Worm (Caenorhabditis elegans) whole organism, young adult: ENCODE results near the gene R07B1.13.
A peak's percentile ranks its signal among the peaks of the same experiment; 100 is the strongest.

Experiments used
- B0035.1 ChIP-seq: sonication (generic microtip); optimal IDR thresholded peaks from 2 replicates; lab custom pipeline; 2016; ENCODE audit warnings: missing genetic modification characterization, mild to moderate bottlenecking, missing compliant biosample characterization, missing genotype, missing genetic modification reagents
- D2030.7 ChIP-seq: fragments of 200-800 bp; sonication (Bioruptor generic); IDR thresholded peaks from 2 replicates; pipeline ENCODE4 v1.3.6; 2022; ENCODE audit warnings: missing genetic modification reagents, missing genetic modification characterization, missing compliant biosample characterization
- F23B12.7 ChIP-seq: sonication (generic microtip); optimal IDR thresholded peaks from 2 replicates; lab custom pipeline; 2017; ENCODE audit warnings: missing genetic modification characterization, mild to moderate bottlenecking, missing compliant biosample characterization, antibody characterized with exemption, moderate library complexity; ENCODE audit not compliant: insufficient read depth
- F55B11.4 ChIP-seq: sonication (generic microtip); optimal IDR thresholded peaks from 2 replicates; lab custom pipeline; 2016; ENCODE audit warnings: missing compliant biosample characterization, missing genetic modification characterization, borderline replicate concordance; ENCODE audit not compliant: insufficient read depth
- F57A8.1 ChIP-seq: fragments of 200-800 bp; sonication (Bioruptor generic); optimal IDR thresholded peaks from 2 replicates; lab custom pipeline; 2018; ENCODE audit warnings: mild to moderate bottlenecking, missing genetic modification characterization, moderate library complexity, missing compliant biosample characterization
- F57C9.4 ChIP-seq: sonication (generic microtip); optimal IDR thresholded peaks from 2 replicates; lab custom pipeline; 2017; ENCODE audit warnings: mild to moderate bottlenecking, missing genetic modification characterization, missing compliant biosample characterization
- K12H6.12 ChIP-seq: fragments of 200-800 bp; sonication (Bioruptor generic); optimal IDR thresholded peaks from 2 replicates; lab custom pipeline; 2018; ENCODE audit warnings: mild to moderate bottlenecking, missing genetic modification characterization, missing compliant biosample characterization
- T07F8.4 ChIP-seq: sonication (generic microtip); optimal IDR thresholded peaks from 2 replicates; lab custom pipeline; 2016; ENCODE audit warnings: mild to moderate bottlenecking, missing genetic modification characterization, moderate library complexity, missing compliant biosample characterization
- Y53G8AR.9 ChIP-seq: fragments of 200-800 bp; sonication (Bioruptor generic); conservative IDR thresholded peaks from 2 replicates; pipeline ENCODE4 v1.3.6; 2022; ENCODE audit warnings: missing genetic modification reagents, missing genetic modification characterization, missing compliant biosample characterization
- Y56A3A.18 ChIP-seq: fragments of 200-800 bp; sonication (Bioruptor generic); IDR thresholded peaks from 2 replicates; pipeline ENCODE4 v1.3.6; 2022; ENCODE audit warnings: missing genetic modification reagents, missing genetic modification characterization, missing compliant biosample characterization
- attf-5 ChIP-seq: fragments of 200-800 bp; sonication (Bioruptor generic); optimal IDR thresholded peaks from 2 replicates; lab custom pipeline; 2018; ENCODE audit warnings: mild to moderate bottlenecking, missing genetic modification characterization, missing compliant biosample characterization
- cebp-1 ChIP-seq, 2 experiments: fragments of 200-800 bp in 1 of 2; sonication (Bioruptor generic) in 1 of 2; sonication (generic microtip) in 1 of 2; IDR thresholded peaks in 1 of 2; optimal IDR thresholded peaks in 1 of 2; 2 replicates each; pipeline versions ENCODE4 v1.3.6 to Lab custom; 2017 to 2022; ENCODE audit warnings: missing compliant biosample characterization in 2 of 2, missing genetic modification characterization in 2 of 2, mild to moderate bottlenecking in 1 of 2, missing genetic modification reagents in 1 of 2, moderate library complexity in 1 of 2
- cebp-2 ChIP-seq: fragments of 200-800 bp; sonication (Bioruptor generic); IDR thresholded peaks from 2 replicates; pipeline ENCODE4 v1.3.6; 2022; ENCODE audit warnings: missing genetic modification characterization, missing compliant biosample characterization
- ceh-100 ChIP-seq: fragments of 200-800 bp; sonication (Bioruptor generic); IDR thresholded peaks from 2 replicates; pipeline ENCODE4 v1.3.6; 2022; ENCODE audit warnings: missing genetic modification reagents, missing genetic modification characterization, missing compliant biosample characterization
- ceh-27 ChIP-seq: fragments of 200-800 bp; sonication (Bioruptor generic); optimal IDR thresholded peaks from 2 replicates; lab custom pipeline; 2018; ENCODE audit warnings: mild to moderate bottlenecking, missing genetic modification characterization, moderate library complexity, missing compliant biosample characterization
- ceh-40 ChIP-seq: fragments of 200-800 bp; sonication (Bioruptor generic); IDR thresholded peaks from 2 replicates; pipeline ENCODE4 v1.3.6; 2022; ENCODE audit warnings: missing genetic modification characterization, missing compliant biosample characterization
- ceh-79 ChIP-seq: sonication (generic microtip); optimal IDR thresholded peaks from 2 replicates; lab custom pipeline; 2017; ENCODE audit warnings: mild to moderate bottlenecking, missing genetic modification characterization, missing compliant biosample characterization
- dox-1 ChIP-seq: fragments of 200-800 bp; sonication (Bioruptor generic); IDR thresholded peaks from 2 replicates; pipeline ENCODE4 v1.3.6; 2022; ENCODE audit warnings: missing genetic modification reagents, missing genetic modification characterization, missing compliant biosample characterization
- dpff-1 ChIP-seq: sonication (generic microtip); optimal IDR thresholded peaks from 2 replicates; lab custom pipeline; 2017; ENCODE audit warnings: mild to moderate bottlenecking, missing genetic modification characterization, missing compliant biosample characterization
- ets-4 ChIP-seq: fragments of 200-800 bp; sonication (Bioruptor generic); optimal IDR thresholded peaks from 2 replicates; lab custom pipeline; 2018; ENCODE audit warnings: mild to moderate bottlenecking, missing genetic modification characterization, missing compliant biosample characterization
- gei-17 ChIP-seq: fragments of 200-800 bp; sonication (Bioruptor generic); optimal IDR thresholded peaks from 2 replicates; lab custom pipeline; 2018; ENCODE audit warnings: mild to moderate bottlenecking, missing genetic modification characterization, missing compliant biosample characterization
- hmg-1.2 ChIP-seq: fragments of 200-800 bp; sonication (Bioruptor generic); IDR thresholded peaks from 2 replicates; pipeline ENCODE4 v1.3.6; 2022; ENCODE audit warnings: missing genetic modification reagents, missing genetic modification characterization, missing compliant biosample characterization
- hmg-20 ChIP-seq: fragments of 200-800 bp; sonication (Bioruptor generic); IDR thresholded peaks from 2 replicates; pipeline ENCODE4 v1.3.6; 2022; ENCODE audit warnings: missing genetic modification reagents, missing genetic modification characterization, missing compliant biosample characterization
- hsf-1 ChIP-seq: fragments of 200-800 bp; sonication (Bioruptor generic); IDR thresholded peaks from 2 replicates; pipeline ENCODE4 v1.3.6; 2022; ENCODE audit warnings: missing genetic modification reagents, missing genetic modification characterization, missing compliant biosample characterization
- let-526 ChIP-seq: fragments of 200-800 bp; sonication (Bioruptor generic); IDR thresholded peaks from 2 replicates; pipeline ENCODE4 v1.3.6; 2022; ENCODE audit warnings: missing genetic modification reagents, missing genetic modification characterization, missing compliant biosample characterization
- lin-35 ChIP-seq, 3 experiments: fragments of 150-350 bp in 2 of 3; sonication (generic microtip) in 1 of 3; optimal IDR thresholded peaks; 2 replicates each; lab custom pipeline; 2014 to 2018; ENCODE audit warnings: missing biosample characterization in 3 of 3, missing genetic modification characterization in 3 of 3, missing genetic modification reagents in 3 of 3
- lir-1 ChIP-seq: fragments of 200-800 bp; sonication (Bioruptor generic); conservative IDR thresholded peaks from 2 replicates; pipeline ENCODE4 v1.3.6; 2022; ENCODE audit warnings: missing genetic modification reagents, missing genetic modification characterization, missing compliant biosample characterization
- lsy-27 ChIP-seq: sonication (generic microtip); optimal IDR thresholded peaks from 2 replicates; lab custom pipeline; 2017; ENCODE audit warnings: missing genetic modification characterization, mild to moderate bottlenecking, missing compliant biosample characterization, antibody characterized with exemption, missing genotype, borderline replicate concordance; ENCODE audit not compliant: insufficient read depth
- madf-6 ChIP-seq: fragments of 200-800 bp; sonication (Bioruptor generic); IDR thresholded peaks from 2 replicates; pipeline ENCODE4 v1.3.6; 2022; ENCODE audit warnings: missing genetic modification reagents, missing genetic modification characterization, missing compliant biosample characterization
- mcd-1 ChIP-seq: fragments of 200-800 bp; sonication (Bioruptor generic); IDR thresholded peaks from 2 replicates; pipeline ENCODE4 v1.3.6; 2022; ENCODE audit warnings: missing genetic modification reagents, missing genetic modification characterization, missing compliant biosample characterization
- nfyb-1 ChIP-seq: fragments of 200-800 bp; sonication (Bioruptor generic); IDR thresholded peaks from 2 replicates; pipeline ENCODE4 v1.3.6; 2022; ENCODE audit warnings: missing genetic modification reagents, missing genetic modification characterization, missing compliant biosample characterization
- nhr-120 ChIP-seq: fragments of 200-800 bp; sonication (Bioruptor generic); IDR thresholded peaks from 2 replicates; pipeline ENCODE4 v1.3.6; 2022; ENCODE audit warnings: missing genetic modification characterization, missing compliant biosample characterization
- nhr-179 ChIP-seq: sonication (generic microtip); optimal IDR thresholded peaks from 2 replicates; lab custom pipeline; 2016; ENCODE audit warnings: mild to moderate bottlenecking, missing genetic modification characterization, missing compliant biosample characterization
- nhr-80 ChIP-seq: sonication (generic microtip); optimal IDR thresholded peaks from 2 replicates; lab custom pipeline; 2016; ENCODE audit warnings: missing genetic modification characterization, missing compliant biosample characterization
- pbrm-1 ChIP-seq: fragments of 200-800 bp; sonication (Bioruptor generic); IDR thresholded peaks from 2 replicates; pipeline ENCODE4 v1.3.6; 2022; ENCODE audit warnings: missing genetic modification reagents, missing genetic modification characterization, missing compliant biosample characterization
- rcor-1 ChIP-seq: fragments of 200-800 bp; sonication (Bioruptor generic); IDR thresholded peaks from 2 replicates; pipeline ENCODE4 v1.3.6; 2022; ENCODE audit warnings: missing genetic modification reagents, missing genetic modification characterization, missing compliant biosample characterization
- rec-8 ChIP-seq, 2 experiments: sonication (generic microtip); optimal IDR thresholded peaks; 2 replicates each; lab custom pipeline; 2016; ENCODE audit warnings: mild to moderate bottlenecking in 2 of 2, missing genetic modification characterization in 2 of 2, missing genetic modification reagents in 2 of 2, missing genotype in 2 of 2, missing biosample characterization in 1 of 2, missing compliant biosample characterization in 1 of 2, moderate library complexity in 1 of 2
- repo-1 ChIP-seq: sonication (generic microtip); optimal IDR thresholded peaks from 2 replicates; lab custom pipeline; 2017; ENCODE audit warnings: mild to moderate bottlenecking, missing genetic modification characterization, missing compliant biosample characterization
- snpc-3.4 ChIP-seq: sonication (generic microtip); optimal IDR thresholded peaks from 2 replicates; lab custom pipeline; 2017; ENCODE audit warnings: missing genetic modification characterization, mild to moderate bottlenecking, missing compliant biosample characterization, antibody characterized with exemption, moderate library complexity, missing genotype, missing genetic modification reagents
- snpc-4 ChIP-seq, 5 experiments: fragments of 150-350 bp in 1 of 5; sonication (generic microtip) in 4 of 5; optimal IDR thresholded peaks; 2 replicates each; lab custom pipeline; 2014 to 2018; ENCODE audit warnings: missing genetic modification characterization in 5 of 5, missing biosample characterization in 3 of 5, antibody characterized with exemption in 2 of 5, mild to moderate bottlenecking in 2 of 5, missing compliant biosample characterization in 2 of 5, missing genotype in 2 of 5, moderate library complexity in 2 of 5, missing genetic modification reagents in 1 of 5
- tbp1 ChIP-seq: fragments of 200-800 bp; sonication (Bioruptor generic); optimal IDR thresholded peaks from 2 replicates; lab custom pipeline; 2018; ENCODE audit warnings: mild to moderate bottlenecking, missing genetic modification characterization, missing compliant biosample characterization
- zfh-2 ChIP-seq: fragments of 200-800 bp; sonication (Bioruptor generic); conservative IDR thresholded peaks from 2 replicates; pipeline ENCODE4 v1.3.6; 2022; ENCODE audit warnings: missing genetic modification reagents, missing genetic modification characterization, missing compliant biosample characterization

The R07B1.13 gene

DNA sequence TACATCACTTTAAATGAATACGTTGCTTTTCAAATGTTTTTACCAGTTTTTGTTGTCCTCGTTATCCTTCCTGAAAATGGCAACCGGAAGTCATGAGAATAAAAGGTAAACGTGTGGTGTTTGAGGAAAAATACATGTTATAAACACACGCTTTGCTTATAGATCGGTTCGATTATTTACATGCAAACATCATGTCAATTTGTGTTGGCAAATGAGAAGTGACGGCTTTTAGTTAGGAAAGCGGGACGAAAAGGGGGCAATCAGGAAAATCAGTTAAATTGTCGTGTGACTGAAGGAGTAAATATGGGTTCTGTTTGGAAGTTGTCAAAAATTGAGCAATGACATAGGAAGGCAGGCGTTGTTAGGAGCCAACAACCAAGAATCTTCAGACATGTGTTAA lies 38.4 kb upstream of the R07B1.13 start, which contains the start of gene rrc-1:
TSS of gene rrc-1 (minus strand) at position 74 of the 400 bp plus-strand sequence.
- TF ChIP-seq T07F8.4 (tag; lab: Kevin White, UChicago): no peak
- no peak for TF ChIP-seq B0035.1 (tag; lab: Kevin White, UChicago)
- TF ChIP-seq snpc-3.4 (tag; lab: Kevin White, UChicago): no peak
- TF ChIP-seq, all 124 proteins: peak for 0

DNA sequence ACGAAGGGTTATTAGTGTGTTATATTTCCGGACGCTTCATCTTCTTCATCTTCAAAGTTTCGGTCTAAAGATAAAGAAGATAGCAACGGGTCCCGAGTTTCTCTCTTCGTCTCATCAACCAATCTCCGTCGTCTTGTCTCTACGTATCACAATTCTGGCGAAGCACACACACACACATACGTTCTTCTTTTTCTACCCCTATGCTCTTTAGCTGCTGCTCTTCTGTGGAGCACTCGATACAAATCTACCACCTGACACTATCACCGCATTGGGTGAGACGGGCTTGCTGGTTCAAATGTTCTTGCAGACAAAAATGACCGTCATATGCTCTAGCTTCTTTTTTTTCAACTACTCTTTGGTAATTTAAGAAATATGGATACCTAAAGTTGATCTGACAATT lies 37.3 kb upstream of the R07B1.13 start:
- TF ChIP-seq T07F8.4 (tag; lab: Kevin White, UChicago): no peak
- no peak for TF ChIP-seq hsf-1 (GFP tag; lab: Robert Waterston, UW)
- no peak for TF ChIP-seq lsy-27 (tag; lab: Kevin White, UChicago)
- TF ChIP-seq D2030.7 (GFP tag; lab: Robert Waterston, UW): no peak
- TF ChIP-seq ceh-100 (GFP tag; lab: Robert Waterston, UW): no peak
- TF ChIP-seq ceh-79: no peak
- no peak for TF ChIP-seq pbrm-1 (GFP tag; lab: Robert Waterston, UW)

DNA sequence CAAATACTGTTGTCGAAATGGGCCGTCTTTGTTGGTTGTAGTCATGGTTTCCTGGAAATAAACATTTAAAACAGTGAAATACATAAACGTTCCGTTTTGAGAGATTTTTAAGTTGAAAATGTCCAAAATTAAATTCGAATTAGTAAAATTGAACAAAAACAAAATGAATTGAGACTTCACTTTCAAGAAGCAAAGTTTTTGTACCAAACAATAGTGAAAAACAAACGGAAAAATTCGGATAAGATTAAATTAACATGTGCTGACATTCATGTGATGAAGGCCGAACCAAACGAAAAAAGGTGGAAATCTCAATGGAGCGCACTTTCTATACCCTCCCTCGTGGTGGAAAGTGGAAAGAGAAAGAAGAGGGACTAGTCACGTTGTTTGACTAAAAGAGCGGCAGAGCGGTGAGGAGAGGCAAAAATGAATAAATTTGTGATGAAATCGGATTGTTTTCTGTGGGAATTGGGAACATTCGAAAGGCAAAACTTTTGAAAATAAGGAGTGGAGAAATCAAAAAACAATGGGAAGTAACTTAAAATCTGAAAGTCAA lies 31.6 kb upstream of the R07B1.13 start, which contains the start of gene ipla-2:
TSS of gene ipla-2 (minus strand) at position 51 of the 553 bp plus-strand sequence.
- no peak for TF ChIP-seq nhr-120
- no peak for TF ChIP-seq cebp-2 (GFP tag; lab: Robert Waterston, UW)
- TF ChIP-seq dpff-1 (tag; lab: Kevin White, UChicago): no peak
- no peak for TF ChIP-seq lin-35 (GFP tag; optimal IDR thresholded peaks at IDR 0.05; lab: Kevin White, UChicago)
- TF ChIP-seq Y53G8AR.9 (GFP tag; lab: Robert Waterston, UW): no peak
- no peak for TF ChIP-seq snpc-4 (GFP tag; optimal IDR thresholded peaks at IDR 0.05; lab: Kevin White, UChicago)
- peak in 1 of 4 experiments; percentile 21 for TF ChIP-seq snpc-4 (tag; optimal IDR thresholded peaks at IDR 0.05; lab: Kevin White, UChicago)
- peak; percentile 37 for TF ChIP-seq ceh-27 (GFP tag; lab: Kevin White, UChicago)
- no peak for TF ChIP-seq rcor-1 (GFP tag; lab: Robert Waterston, UW)
- no peak for TF ChIP-seq hmg-20 (GFP tag; lab: Robert Waterston, UW)
- no peak for TF ChIP-seq let-526 (GFP tag; lab: Robert Waterston, UW)
- peak; percentile 88 for TF ChIP-seq mcd-1 (GFP tag; lab: Robert Waterston, UW)
- peak; percentile 69 for TF ChIP-seq attf-5 (GFP tag; lab: Kevin White, UChicago)
- TF ChIP-seq hsf-1 (GFP tag; lab: Robert Waterston, UW): no peak
- TF ChIP-seq nfyb-1 (GFP tag; lab: Robert Waterston, UW): no peak
- TF ChIP-seq B0035.1 (tag; lab: Kevin White, UChicago): no peak
- TF ChIP-seq rec-8 (tag; optimal IDR thresholded peaks at IDR 0.05; lab: Kevin White, UChicago): no peak
- TF ChIP-seq madf-6 (GFP tag; lab: Robert Waterston, UW): no peak
- no peak for TF ChIP-seq Y56A3A.18 (GFP tag; lab: Robert Waterston, UW)
- peak; percentile 74 for TF ChIP-seq cebp-1 (GFP tag; IDR thresholded peaks at IDR 0.05; lab: Robert Waterston, UW)
- TF ChIP-seq cebp-1 (tag; optimal IDR thresholded peaks at IDR 0.05; lab: Kevin White, UChicago): peak; percentile 90
- TF ChIP-seq K12H6.12 (tag; lab: Kevin White, UChicago): peak; percentile 48
- no peak for TF ChIP-seq nhr-179
- TF ChIP-seq zfh-2 (GFP tag; lab: Robert Waterston, UW): no peak
- no peak for TF ChIP-seq ceh-40 (GFP tag; lab: Robert Waterston, UW)
- no peak for TF ChIP-seq ceh-79
- TF ChIP-seq repo-1 (tag; lab: Kevin White, UChicago): no peak
- TF ChIP-seq F23B12.7: peak; percentile 17
- TF ChIP-seq tbp1 (GFP tag; lab: Kevin White, UChicago): no peak
- no peak for TF ChIP-seq F57A8.1 (GFP tag; lab: Kevin White, UChicago)
- TF ChIP-seq nhr-80 (tag; lab: Kevin White, UChicago): peak; percentile 72
- TF ChIP-seq F57C9.4 (tag; lab: Kevin White, UChicago): no peak
- TF ChIP-seq gei-17 (GFP tag; lab: Kevin White, UChicago): no peak
- no peak for TF ChIP-seq ets-4 (GFP tag; lab: Kevin White, UChicago)
- no peak for TF ChIP-seq F55B11.4
- 0 out of 2 replicates have a peak, but pooled peaks have one; percentile 14 for TF ChIP-seq dox-1
- peak; percentile 36; the same call in 1 of the 2 replicates for TF ChIP-seq hmg-1.2 (GFP tag; lab: Robert Waterston, UW)
- TF ChIP-seq lir-1: no peak
